Worm (Caenorhabditis elegans) whole organism, L4 larva: ENCODE measurements around the gene K07F5.6.

Experiments
- ZK337.2 ChIP-seq: fragments of 200-800 bp; sonication (Bioruptor generic); IDR thresholded peaks from 2 replicates; pipeline ENCODE4 v1.3.6; 2022; ENCODE audit warnings: missing genetic modification reagents, missing genetic modification characterization, missing compliant biosample characterization
- ces-1 ChIP-seq: fragments of 150-350 bp; sonication (generic microtip); optimal IDR thresholded peaks from 4 replicates; lab custom pipeline; 2014; ENCODE audit warnings: missing biosample characterization, missing genetic modification reagents, missing genetic modification characterization
- ctbp-1 ChIP-seq: fragments of 200-800 bp; sonication (Bioruptor generic); IDR thresholded peaks from 2 replicates; pipeline ENCODE4 v1.3.6; 2022; ENCODE audit warnings: missing genetic modification reagents, missing genetic modification characterization, missing compliant biosample characterization
- dmd-9 ChIP-seq: fragments of 200-800 bp; sonication (Bioruptor generic); IDR thresholded peaks from 2 replicates; pipeline ENCODE4 v1.3.6; 2022; ENCODE audit warnings: missing genetic modification reagents, missing genetic modification characterization, missing compliant biosample characterization
- egl-43 ChIP-seq: fragments of 200-800 bp; sonication (Bioruptor generic); IDR thresholded peaks from 2 replicates; pipeline ENCODE4 v1.3.6; 2022; ENCODE audit warnings: missing genetic modification reagents, missing genetic modification characterization, missing compliant biosample characterization
- lin-38 ChIP-seq: fragments of 200-800 bp; sonication (Bioruptor generic); IDR thresholded peaks from 2 replicates; pipeline ENCODE4 v1.3.6; 2022; ENCODE audit warnings: missing genetic modification reagents, missing genetic modification characterization, missing compliant biosample characterization
- mes-2 ChIP-seq: sonication (generic microtip); optimal IDR thresholded peaks from 2 replicates; lab custom pipeline; 2016; ENCODE audit warnings: missing genotype, mild to moderate bottlenecking, missing genetic modification characterization, missing compliant biosample characterization; ENCODE audit not compliant: poor library complexity, severe bottlenecking
- nhr-6 ChIP-seq: fragments of 150-350 bp; optimal IDR thresholded peaks from 2 replicates; lab custom pipeline; 2014; ENCODE audit warnings: missing biosample characterization, missing genetic modification characterization
- rbr-2 ChIP-seq: sonication (generic microtip); optimal IDR thresholded peaks from 2 replicates; lab custom pipeline; 2016; ENCODE audit warnings: missing genotype, missing genetic modification characterization, missing compliant biosample characterization
- snpc-4 ChIP-seq: fragments of 150-350 bp; optimal IDR thresholded peaks from 2 replicates; lab custom pipeline; 2014; ENCODE audit warnings: missing biosample characterization, missing genetic modification characterization
- tag-97 ChIP-seq: fragments of 200-800 bp; sonication (Bioruptor generic); IDR thresholded peaks from 2 replicates; pipeline ENCODE4 v1.3.6; 2022; ENCODE audit warnings: missing genetic modification characterization, missing compliant biosample characterization
- zag-1 ChIP-seq: fragments of 150-350 bp; optimal IDR thresholded peaks from 2 replicates; lab custom pipeline; 2014; ENCODE audit warnings: missing biosample characterization, missing genetic modification characterization

ce11 chrIV:9840984-9841590 is 5.4 kb downstream of the K07F5.6 start, which contains the start of the genes kin-24 and msp-56:
- TF ChIP-seq rbr-2 (no peak), ces-1 (no peak), zag-1 (tag; lab: Kevin White, UChicago) (no peak), tag-97 (no peak), ctbp-1 (GFP tag; lab: Robert Waterston, UW) (no peak), lin-38 (no peak), dmd-9 (GFP tag; lab: Robert Waterston, UW) (no peak), ZK337.2 (GFP tag; lab: Robert Waterston, UW) (no peak), mes-2 (tag; lab: Kevin White, UChicago) (no peak), egl-43 (GFP tag; lab: Robert Waterston, UW) (no peak), nhr-6 (tag; lab: Kevin White, UChicago) (no peak), snpc-4 (no peak)
